Worm (Caenorhabditis elegans): Measurements from ENCODE around the gene R12B2.13.
A peak's percentile ranks its signal among the peaks of the same experiment; 100 is the strongest.

Gene R12B2.13

DNA sequence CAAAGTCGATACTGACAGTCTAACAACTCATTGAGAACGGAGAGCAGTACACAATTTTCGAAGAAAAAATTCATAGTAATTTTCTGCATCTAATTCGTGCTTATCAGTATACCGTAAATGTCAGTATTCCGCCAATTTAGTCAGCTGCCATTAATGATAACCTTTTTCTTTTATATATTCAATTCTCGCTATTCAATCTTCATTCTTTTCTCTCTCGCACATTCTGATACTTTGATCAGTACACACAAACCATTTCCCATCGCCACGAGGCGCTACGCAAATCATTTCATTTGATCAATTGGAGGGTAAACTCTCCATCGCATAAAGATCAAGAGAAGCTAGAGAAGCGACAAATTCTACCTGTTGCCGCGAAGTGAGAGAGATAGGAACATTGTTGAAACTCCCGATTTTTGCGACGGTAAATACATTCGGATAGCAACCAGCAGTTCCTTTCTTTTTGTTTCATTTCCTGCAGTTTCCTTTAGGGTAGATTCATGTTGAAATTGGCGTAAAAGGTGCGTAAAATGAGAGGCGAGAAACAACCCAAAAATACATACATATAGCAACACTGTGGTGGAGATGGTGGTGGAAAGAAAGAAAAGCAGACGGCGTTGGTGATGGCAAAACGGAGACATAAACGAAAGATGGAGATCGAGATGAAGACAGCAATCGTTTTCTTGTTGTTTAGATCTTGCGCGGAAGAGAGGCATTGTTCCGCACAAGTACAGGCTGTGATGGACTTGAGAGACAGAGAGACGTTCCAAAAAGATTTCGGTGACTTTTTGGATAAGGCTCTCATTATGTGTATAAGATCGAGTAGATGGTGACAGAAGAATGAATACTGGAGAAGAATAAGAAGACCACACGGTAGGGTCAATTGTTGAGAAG is 5.1 kb upstream of the R12B2.13 start (continued):
- 0 out of 2 replicates have a peak, but pooled peaks have one; percentile 24 for TF ChIP-seq lin-1 (GFP tag; IDR thresholded peaks at IDR 0.05)
- peak; percentile 95 for TF ChIP-seq dve-1 (tag; optimal IDR thresholded peaks at IDR 0.05; ENCODE audit: insufficient read depth)
- no peak for TF ChIP-seq zfp-2 (tag; optimal IDR thresholded peaks at IDR 0.05)
- TF ChIP-seq mdl-1 (tag; optimal IDR thresholded peaks at IDR 0.05), result peak; percentile 70 to 93
- TF ChIP-seq ces-1 (GFP tag; optimal IDR thresholded peaks at IDR 0.05), result no peak
- no peak for TF ChIP-seq F26F4.8 (GFP tag; conservative IDR thresholded peaks at IDR 0.05)
- TF ChIP-seq skn-1 (tag; optimal IDR thresholded peaks at IDR 0.05), result no peak
- TF ChIP-seq aha-1 (tag), result peak; percentile 25
- no peak for TF ChIP-seq ctbp-1 (GFP tag; IDR thresholded peaks at IDR 0.05)
- TF ChIP-seq spr-1 (tag; optimal IDR thresholded peaks at IDR 0.05), result no peak
- no peak for TF ChIP-seq zag-1 (tag; optimal IDR thresholded peaks at IDR 0.05)
- TF ChIP-seq hmg-1.1 (GFP tag; IDR thresholded peaks at IDR 0.05), result 0 out of 2 replicates have a peak, but pooled peaks have one; percentile 7
- TF ChIP-seq nhr-102 (tag; optimal IDR thresholded peaks at IDR 0.05), result peak; percentile 6
- no peak for TF ChIP-seq daf-19 (GFP tag; conservative IDR thresholded peaks at IDR 0.05)
- TF ChIP-seq snpc-1.2 (GFP tag; IDR thresholded peaks at IDR 0.05), result no peak
- peak; percentile 58; the same call in 1 of the 2 replicates for TF ChIP-seq tra-1 (GFP tag; IDR thresholded peaks at IDR 0.05)
- no peak for TF ChIP-seq madf-9 (GFP tag; conservative IDR thresholded peaks at IDR 0.05)
- no peak for TF ChIP-seq nhr-25 (tag; optimal IDR thresholded peaks at IDR 0.05; ENCODE audit: borderline replicate concordance, insufficient read depth)
- no peak for TF ChIP-seq R02D3.7 (tag; optimal IDR thresholded peaks at IDR 0.05)
- peak; percentile 52 for TF ChIP-seq nhr-10 (tag; optimal IDR thresholded peaks at IDR 0.05)
- no peak for TF ChIP-seq pha-4 (GFP tag; IDR thresholded peaks at IDR 0.05)
- TF ChIP-seq pha-4 (tag; optimal IDR thresholded peaks at IDR 0.05), result no peak
- no peak for TF ChIP-seq nhr-41 (GFP tag; IDR thresholded peaks at IDR 0.05)
- TF ChIP-seq Y75B8A.6 (GFP tag; IDR thresholded peaks at IDR 0.05), result no peak
- peak; percentile 93 for TF ChIP-seq hlh-11 (tag; optimal IDR thresholded peaks at IDR 0.05)
- no peak for TF ChIP-seq ztf-7 (tag; optimal IDR thresholded peaks at IDR 0.05)
- TF ChIP-seq daf-16 (GFP tag; optimal IDR thresholded peaks at IDR 0.05), result peak in 1 of 2 experiments; percentile 60
- TF ChIP-seq daf-16 (tag; optimal IDR thresholded peaks at IDR 0.05), result peak; percentile 82
- peak; percentile 93 for TF ChIP-seq pqm-1 (tag; optimal IDR thresholded peaks at IDR 0.05)
- TF ChIP-seq lin-29 (GFP tag; IDR thresholded peaks at IDR 0.05), result no peak
- no peak for TF ChIP-seq lim-7 (GFP tag; IDR thresholded peaks at IDR 0.05)
- no peak for TF ChIP-seq nhr-111 (GFP tag; optimal IDR thresholded peaks at IDR 0.05)
- TF ChIP-seq nhr-42 (GFP tag; IDR thresholded peaks at IDR 0.05), result no peak
- TF ChIP-seq lsy-2 (tag; optimal IDR thresholded peaks at IDR 0.05), result peak; percentile 55 to 58
- no peak for TF ChIP-seq dmd-8 (GFP tag; IDR thresholded peaks at IDR 0.05)
- TF ChIP-seq jun-1 (tag; optimal IDR thresholded peaks at IDR 0.05), result no peak
- TF ChIP-seq snpc-4 (tag; optimal IDR thresholded peaks at IDR 0.05), result no peak
- no peak for TF ChIP-seq F49E8.2 (tag; optimal IDR thresholded peaks at IDR 0.05; ENCODE audit: borderline replicate concordance)
- TF ChIP-seq fkh-10 (GFP tag; optimal IDR thresholded peaks at IDR 0.05), result no peak
- TF ChIP-seq T26A8.4 (GFP tag; IDR thresholded peaks at IDR 0.05), result peak; percentile 27; the same call in 1 of the 2 replicates
- peak; percentile 67 for TF ChIP-seq nhr-6 (tag; optimal IDR thresholded peaks at IDR 0.05)
- TF ChIP-seq daf-12 (tag; optimal IDR thresholded peaks at IDR 0.05), result no peak
- no peak for TF ChIP-seq ceh-62 (tag; optimal IDR thresholded peaks at IDR 0.05)
- no peak for TF ChIP-seq egl-27 (tag; optimal IDR thresholded peaks at IDR 0.05)
- TF ChIP-seq unc-39 (tag; optimal IDR thresholded peaks at IDR 0.05), result no peak
- TF ChIP-seq lin-38 (GFP tag; IDR thresholded peaks at IDR 0.05), result 0 out of 2 replicates have a peak, but pooled peaks have one; percentile 18
- TF ChIP-seq fos-1 (tag; optimal IDR thresholded peaks at IDR 0.05), result no peak
- TF ChIP-seq lin-13 (GFP tag; optimal IDR thresholded peaks at IDR 0.05), result no peak
- TF ChIP-seq set-16 (GFP tag; IDR thresholded peaks at IDR 0.05), result no peak
- no peak for TF ChIP-seq mxl-2 (GFP tag; conservative IDR thresholded peaks at IDR 0.05)
